Fruit fly (Drosophila melanogaster) whole organism, embryonic: ENCODE measurements around the gene Sym.

Experiments
- Atf6 ChIP-seq: fragments of 200-800 bp; sonication (Bioruptor generic); IDR thresholded peaks from 2 replicates; pipeline ENCODE4 v1.3.6; 2022; ENCODE audit warnings: missing biosample characterization, missing genetic modification characterization
- Bgb ChIP-seq: fragments of 200-800 bp; sonication (Bioruptor generic); IDR thresholded peaks from 2 replicates; pipeline ENCODE4 v1.3.6; 2022; ENCODE audit warnings: missing biosample characterization, missing genetic modification characterization; ENCODE audit not compliant: partially characterized antibody
- CG1024 ChIP-seq: fragments of 200-800 bp; sonication (Bioruptor generic); IDR thresholded peaks from 2 replicates; pipeline ENCODE4 v1.3.6; 2022; ENCODE audit warnings: missing biosample characterization, missing genetic modification characterization
- CG10267 ChIP-seq: fragments of 200-800 bp; sonication (Bioruptor generic); optimal IDR thresholded peaks from 2 replicates; lab custom pipeline; 2018; ENCODE audit warnings: missing biosample characterization, mild to moderate bottlenecking, missing genetic modification characterization, moderate library complexity
- CG10274 ChIP-seq: fragments of 200-800 bp; sonication (Bioruptor generic); optimal IDR thresholded peaks from 3 replicates; lab custom pipeline; 2017; ENCODE audit warnings: missing biosample characterization, mild to moderate bottlenecking, missing genetic modification characterization
- CG12219 ChIP-seq: fragments of 200-800 bp; sonication (Bioruptor generic); optimal IDR thresholded peaks from 3 replicates; lab custom pipeline; 2018; ENCODE audit warnings: missing biosample characterization, mild to moderate bottlenecking, missing genetic modification characterization
- CG13296 ChIP-seq: fragments of 200-800 bp; sonication (Bioruptor generic); optimal IDR thresholded peaks from 3 replicates; lab custom pipeline; 2018; ENCODE audit warnings: missing biosample characterization, mild to moderate bottlenecking, missing genetic modification characterization
- CG14667 ChIP-seq: fragments of 200-800 bp; sonication (Bioruptor generic); IDR thresholded peaks from 2 replicates; pipeline ENCODE4 v1.3.6; 2022; ENCODE audit warnings: missing biosample characterization, missing genetic modification characterization
- CG1647 ChIP-seq: fragments of 200-800 bp; sonication (Bioruptor generic); optimal IDR thresholded peaks from 3 replicates; lab custom pipeline; 2016; ENCODE audit warnings: missing biosample characterization, missing genetic modification characterization
- CG16815 ChIP-seq: fragments of 200-800 bp; sonication (Bioruptor generic); optimal IDR thresholded peaks from 3 replicates; lab custom pipeline; 2017; ENCODE audit warnings: missing biosample characterization, mild to moderate bottlenecking, missing genetic modification characterization
- CG17359 ChIP-seq: fragments of 200-800 bp; sonication (Bioruptor generic); optimal IDR thresholded peaks from 3 replicates; lab custom pipeline; 2018; ENCODE audit warnings: missing biosample characterization, mild to moderate bottlenecking, missing genetic modification characterization, moderate library complexity
- CG17829 ChIP-seq: fragments of 200-800 bp; optimal IDR thresholded peaks from 2 replicates; lab custom pipeline; 2019; ENCODE audit warnings: missing biosample characterization, mild to moderate bottlenecking, missing genetic modification characterization, moderate library complexity
- CG17912 ChIP-seq: fragments of 200-800 bp; sonication (Bioruptor generic); optimal IDR thresholded peaks from 2 replicates; lab custom pipeline; 2018; ENCODE audit warnings: missing biosample characterization, mild to moderate bottlenecking, missing genetic modification characterization
- CG18262 ChIP-seq: fragments of 200-800 bp; optimal IDR thresholded peaks from 3 replicates; lab custom pipeline; 2019; ENCODE audit warnings: missing biosample characterization, mild to moderate bottlenecking, missing genetic modification characterization, moderate library complexity
- CG18476 ChIP-seq: fragments of 200-800 bp; sonication (Bioruptor generic); optimal IDR thresholded peaks from 2 replicates; lab custom pipeline; 2016; ENCODE audit warnings: missing biosample characterization, mild to moderate bottlenecking, missing genetic modification characterization
- CG31388 ChIP-seq: fragments of 200-800 bp; sonication (Bioruptor generic); optimal IDR thresholded peaks from 2 replicates; lab custom pipeline; 2016; ENCODE audit warnings: missing biosample characterization, missing genetic modification characterization
- CG34422 ChIP-seq: fragments of 200-800 bp; sonication (Bioruptor generic); IDR thresholded peaks from 3 replicates; pipeline ENCODE4 v1.3.6; 2022; ENCODE audit warnings: missing biosample characterization, missing genetic modification characterization
- CG4404 ChIP-seq: fragments of 200-800 bp; sonication (Bioruptor generic); IDR thresholded peaks from 2 replicates; pipeline ENCODE4 v1.3.6; 2022; ENCODE audit warnings: missing biosample characterization, missing genetic modification characterization
- CG4617 ChIP-seq: fragments of 200-800 bp; sonication (Bioruptor generic); optimal IDR thresholded peaks from 3 replicates; lab custom pipeline; 2016; ENCODE audit warnings: missing biosample characterization, missing genetic modification characterization, borderline replicate concordance
- CG5180 ChIP-seq: fragments of 200-800 bp; sonication (Bioruptor generic); optimal IDR thresholded peaks from 3 replicates; lab custom pipeline; 2017; ENCODE audit warnings: missing biosample characterization, missing genetic modification characterization, mild to moderate bottlenecking, moderate library complexity, missing genetic modification reagents
- CG6683 ChIP-seq: fragments of 200-800 bp; sonication (Bioruptor generic); optimal IDR thresholded peaks from 2 replicates; lab custom pipeline; 2017; ENCODE audit warnings: missing biosample characterization, mild to moderate bottlenecking, missing genetic modification characterization, missing genetic modification reagents
- CG7928 ChIP-seq: fragments of 200-800 bp; sonication (Bioruptor generic); optimal IDR thresholded peaks from 2 replicates; lab custom pipeline; 2017; ENCODE audit warnings: missing biosample characterization, mild to moderate bottlenecking, missing genetic modification characterization
- CG8388 ChIP-seq: fragments of 200-800 bp; sonication (Bioruptor generic); optimal IDR thresholded peaks from 2 replicates; lab custom pipeline; 2019; ENCODE audit warnings: missing biosample characterization, mild to moderate bottlenecking, missing genetic modification characterization, moderate library complexity
- CG8924 ChIP-seq: fragments of 200-800 bp; optimal IDR thresholded peaks from 3 replicates; lab custom pipeline; 2019; ENCODE audit warnings: missing biosample characterization, mild to moderate bottlenecking, missing genetic modification characterization, moderate library complexity
- CG9437 ChIP-seq: fragments of 200-800 bp; sonication (Bioruptor generic); optimal IDR thresholded peaks from 2 replicates; lab custom pipeline; 2018; ENCODE audit warnings: missing biosample characterization, mild to moderate bottlenecking, missing genetic modification characterization
- CG9727 ChIP-seq: fragments of 200-800 bp; sonication (Bioruptor generic); optimal IDR thresholded peaks from 3 replicates; lab custom pipeline; 2017; ENCODE audit warnings: missing biosample characterization, mild to moderate bottlenecking, missing genetic modification characterization
- D ChIP-seq, 2 experiments: fragments of 200-800 bp in 1 of 2; fragments of >200 bp in 1 of 2; sonication (Bioruptor generic) in 1 of 2; optimal IDR thresholded peaks; 2 replicates in 1 of 2; 3 replicates in 1 of 2; lab custom pipeline; 2017; ENCODE audit warnings: mild to moderate bottlenecking in 1 of 2, missing biosample characterization in 1 of 2, missing genetic modification characterization in 1 of 2, missing genetic modification reagents in 1 of 2
- D19A ChIP-seq: fragments of 200-800 bp; optimal IDR thresholded peaks from 3 replicates; lab custom pipeline; 2019; ENCODE audit warnings: missing biosample characterization, mild to moderate bottlenecking, missing genetic modification characterization, moderate library complexity
- E2f1 ChIP-seq: fragments of 200-800 bp; sonication (Bioruptor generic); IDR thresholded peaks from 2 replicates; pipeline ENCODE4 v1.3.6; 2022; ENCODE audit warnings: missing biosample characterization, missing genetic modification characterization
- HmgD ChIP-seq: fragments of 200-800 bp; sonication (Bioruptor generic); optimal IDR thresholded peaks from 3 replicates; lab custom pipeline; 2016; ENCODE audit warnings: missing biosample characterization, missing genetic modification characterization
- Hr78 ChIP-seq, 2 experiments: fragments of 200-800 bp in 1 of 2; fragments of >200 bp in 1 of 2; sonication (Bioruptor generic) in 1 of 2; optimal IDR thresholded peaks; 2 replicates each; lab custom pipeline; 2017 to 2019; ENCODE audit warnings: missing biosample characterization in 2 of 2, missing genetic modification characterization in 2 of 2, mild to moderate bottlenecking in 1 of 2, moderate library complexity in 1 of 2
- Lim3 ChIP-seq: fragments of 200-800 bp; sonication (Bioruptor generic); IDR thresholded peaks from 2 replicates; pipeline ENCODE4 v1.3.6; 2022; ENCODE audit warnings: missing biosample characterization, missing genetic modification characterization
- Ravus ChIP-seq: fragments of 200-800 bp; sonication (Bioruptor generic); IDR thresholded peaks from 2 replicates; pipeline ENCODE4 v1.3.6; 2022; ENCODE audit warnings: missing biosample characterization, missing genetic modification characterization
- Sin3A ChIP-seq: fragments of >200 bp; optimal IDR thresholded peaks from 2 replicates; lab custom pipeline; 2018
- Sry-β ChIP-seq: fragments of 200-800 bp; sonication (Bioruptor generic); optimal IDR thresholded peaks from 2 replicates; lab custom pipeline; 2018; ENCODE audit warnings: missing biosample characterization, mild to moderate bottlenecking, missing genetic modification characterization, moderate library complexity
- Usf ChIP-seq: fragments of 200-800 bp; sonication (Bioruptor generic); optimal IDR thresholded peaks from 2 replicates; lab custom pipeline; 2017; ENCODE audit warnings: missing genotype, missing biosample characterization, missing genetic modification characterization
- aop ChIP-seq: fragments of 200-800 bp; sonication (Bioruptor generic); IDR thresholded peaks from 2 replicates; pipeline ENCODE4 v1.3.6; 2022; ENCODE audit warnings: missing biosample characterization, missing genetic modification characterization
- br ChIP-seq: fragments of >200 bp; optimal IDR thresholded peaks from 2 replicates; lab custom pipeline; 2017
- eve ChIP-seq, 2 experiments: fragments of >200 bp; optimal IDR thresholded peaks; 2 replicates each; lab custom pipeline; 2017; ENCODE audit warnings: missing biosample characterization in 2 of 2, missing genetic modification characterization in 2 of 2
- fd3F ChIP-seq: fragments of 200-800 bp; sonication (Bioruptor generic); optimal IDR thresholded peaks from 2 replicates; lab custom pipeline; 2018; ENCODE audit warnings: missing biosample characterization, mild to moderate bottlenecking, missing genetic modification characterization, moderate library complexity
- gsb ChIP-seq: fragments of 200-800 bp; sonication (Bioruptor generic); IDR thresholded peaks from 2 replicates; pipeline ENCODE4 v1.3.6; 2022; ENCODE audit warnings: missing biosample characterization, missing genetic modification characterization
- hbn ChIP-seq: fragments of 200-800 bp; sonication (Bioruptor generic); IDR thresholded peaks from 2 replicates; pipeline ENCODE4 v1.3.6; 2022; ENCODE audit warnings: missing biosample characterization, missing genetic modification characterization; ENCODE audit not compliant: partially characterized antibody
- kni ChIP-seq: fragments of 200-800 bp; sonication (Bioruptor generic); optimal IDR thresholded peaks from 3 replicates; lab custom pipeline; 2017; ENCODE audit warnings: mild to moderate bottlenecking, missing biosample characterization, missing genetic modification reagents, missing genetic modification characterization
- rib ChIP-seq: fragments of 200-800 bp; sonication (Bioruptor generic); IDR thresholded peaks from 2 replicates; pipeline ENCODE4 v1.3.6; 2022; ENCODE audit warnings: missing biosample characterization, missing genetic modification characterization
- ro ChIP-seq: fragments of 200-800 bp; sonication (Bioruptor generic); IDR thresholded peaks from 2 replicates; pipeline ENCODE4 v1.3.6; 2022; ENCODE audit warnings: missing biosample characterization, missing genetic modification characterization
- sr ChIP-seq: fragments of 200-800 bp; sonication (Bioruptor generic); IDR thresholded peaks from 3 replicates; pipeline ENCODE4 v1.3.6; 2022; ENCODE audit warnings: missing biosample characterization, missing genetic modification characterization
- trh ChIP-seq: fragments of 200-800 bp; sonication (Bioruptor generic); optimal IDR thresholded peaks from 2 replicates; lab custom pipeline; 2016; ENCODE audit warnings: missing biosample characterization, missing genetic modification characterization
- zfh2 ChIP-seq: fragments of 200-800 bp; sonication (Bioruptor generic); optimal IDR thresholded peaks from 2 replicates; lab custom pipeline; 2016; ENCODE audit warnings: missing biosample characterization, missing genetic modification characterization

The Sym gene

dm6 chr3R:5789025-5789953, 47.0 kb upstream of the Sym start, which contains the start of the genes Hat1 and Rpn5 (continued):
- TF ChIP-seq CG5180 (GFP tag; lab: Kevin White, UChicago), result no peak
- peak; percentile 59 for TF ChIP-seq CG17359
- peak; percentile 27 for TF ChIP-seq CG6683 (GFP tag; lab: Kevin White, UChicago)
- TF ChIP-seq Hr78 (GFP tag; optimal IDR thresholded peaks at IDR 0.05; lab: Kevin White, UChicago), result no peak
- TF ChIP-seq D19A (tag; lab: Kevin White, UChicago), result peak; percentile 46
- TF ChIP-seq gsb (GFP tag; lab: Robert Waterston, UW), result no peak
- 0 out of 2 replicates have a peak, but pooled peaks have one; percentile 10 for TF ChIP-seq rib (GFP tag; lab: Robert Waterston, UW)
- TF ChIP-seq CG9727 (GFP tag; lab: Kevin White, UChicago), result peak; percentile 87
- TF ChIP-seq CG8924 (tag; lab: Kevin White, UChicago), result peak; percentile 60
- peak; percentile 68 for TF ChIP-seq CG17829 (tag; lab: Kevin White, UChicago)
- peak; percentile 62 for TF ChIP-seq Sin3A
- peak; percentile 62 for TF ChIP-seq Bgb
- peak; percentile 76 for TF ChIP-seq CG4617 (GFP tag; lab: Kevin White, UChicago)
- peak; percentile 85 for TF ChIP-seq CG16815 (GFP tag; lab: Kevin White, UChicago)
- peak; percentile 52 for TF ChIP-seq CG13296 (GFP tag; lab: Kevin White, UChicago)
- TF ChIP-seq CG12219 (GFP tag; lab: Kevin White, UChicago), result no peak
- TF ChIP-seq Usf (GFP tag; lab: Kevin White, UChicago), result peak; percentile 66
- TF ChIP-seq CG17912 (GFP tag; lab: Kevin White, UChicago), result no peak
- TF ChIP-seq CG1024 (GFP tag; lab: Robert Waterston, UW), result no peak
- peak; percentile 57 for TF ChIP-seq CG10274 (GFP tag; lab: Kevin White, UChicago)
- TF ChIP-seq CG8388 (GFP tag; lab: Kevin White, UChicago), result peak; percentile 73
- TF ChIP-seq CG1647 (GFP tag; lab: Kevin White, UChicago), result peak; percentile 88
- peak; percentile 33; the same call in 1 of the 2 replicates for TF ChIP-seq CG14667
- no peak for TF ChIP-seq kni (GFP tag; lab: Kevin White, UChicago)
- TF ChIP-seq CG7928 (GFP tag; lab: Kevin White, UChicago), result peak; percentile 45
- peak; percentile 84 for TF ChIP-seq CG18476 (GFP tag; lab: Kevin White, UChicago)
- no peak for TF ChIP-seq Lim3
- TF ChIP-seq Ravus (GFP tag; lab: Robert Waterston, UW), result 0 out of 2 replicates have a peak, but pooled peaks have one; percentile 5
- peak; percentile 77 for TF ChIP-seq trh (GFP tag; lab: Kevin White, UChicago)
- TF ChIP-seq HmgD, result peak; percentile 88
- TF ChIP-seq sr (GFP tag; lab: Robert Waterston, UW), result no peak
- TF ChIP-seq CG4404 (GFP tag; lab: Robert Waterston, UW), result peak; percentile 83
- TF ChIP-seq fd3F, result peak; percentile 49
- TF ChIP-seq aop (GFP tag; lab: Robert Waterston, UW), result no peak
- TF ChIP-seq ro (GFP tag; lab: Robert Waterston, UW), result no peak
- peak; percentile 59 for TF ChIP-seq E2f1 (GFP tag; lab: Robert Waterston, UW)
- TF ChIP-seq D (optimal IDR thresholded peaks at IDR 0.05; lab: Kevin White, UChicago), result no peak
- peak; percentile 72 for TF ChIP-seq D (GFP tag; optimal IDR thresholded peaks at IDR 0.05; lab: Kevin White, UChicago)
- TF ChIP-seq CG18262 (tag; lab: Kevin White, UChicago), result peak; percentile 75
- TF ChIP-seq CG31388 (GFP tag; lab: Kevin White, UChicago), result peak; percentile 56
- peak; percentile 71 for TF ChIP-seq hbn
- peak; percentile 87 for TF ChIP-seq CG9437 (GFP tag; lab: Kevin White, UChicago)
- peak; percentile 36; the same call in 2 of the 3 replicates for TF ChIP-seq CG34422 (GFP tag; lab: Robert Waterston, UW)
- TF ChIP-seq Sry-β, result peak; percentile 90
- TF ChIP-seq br (lab: Kevin White, UChicago), result no peak
- TF ChIP-seq CG10267, result peak; percentile 97
- peak; percentile 54; the same call in 1 of the 2 replicates for TF ChIP-seq Atf6 (GFP tag; lab: Robert Waterston, UW)
- TF ChIP-seq eve (GFP tag; optimal IDR thresholded peaks at IDR 0.05; lab: Kevin White, UChicago), result no peak
- TF ChIP-seq zfh2, result peak; percentile 96
